Fruit fly (Drosophila melanogaster) S2 (cell line): ENCODE results near the gene soti.

Experiments used
- CG8478 ChIP-seq: fragments of >200 bp; optimal IDR thresholded peaks from 2 replicates; lab custom pipeline; 2018
- CTCF ChIP-seq, 2 experiments: fragments of >200 bp; optimal IDR thresholded peaks; 2 replicates each; lab custom pipeline; 2018

soti gene

dm6 chr3R:14381599-14381998 is at the start of gene soti:
TSS of gene soti (minus strand) at chr3R:14381699.
- TF ChIP-seq CG8478 (lab: Kevin White, UChicago) = no peak

dm6 chr3R:14430291-14430690 is 48.8 kb upstream of the soti start:
- TF ChIP-seq CG8478 (lab: Kevin White, UChicago) (no peak), CTCF (optimal IDR thresholded peaks at IDR 0.05; lab: Kevin White, UChicago) (no peak)

dm6 chr3R:14426524-14426923 is 45.0 kb upstream of the soti start:
- TF ChIP-seq CTCF (optimal IDR thresholded peaks at IDR 0.05; lab: Kevin White, UChicago) (no peak), CG8478 (lab: Kevin White, UChicago) (no peak)

- TF ChIP-seq CG8478 (lab: Kevin White, UChicago) (no peak), CTCF (optimal IDR thresholded peaks at IDR 0.05; lab: Kevin White, UChicago) (no peak)
Measured at dm6 chr3R:14425483-14425882, 44.0 kb upstream of the soti start.

dm6 chr3R:14424777-14425176 is 43.3 kb upstream of the soti start:
- TF ChIP-seq CTCF (optimal IDR thresholded peaks at IDR 0.05; lab: Kevin White, UChicago) (no peak), CG8478 (lab: Kevin White, UChicago) (no peak)

- TF ChIP-seq CG8478 (lab: Kevin White, UChicago) (no peak), CTCF (optimal IDR thresholded peaks at IDR 0.05; lab: Kevin White, UChicago) (no peak)
Measured at dm6 chr3R:14421818-14422217, 40.3 kb upstream of the soti start.

- TF ChIP-seq CTCF (optimal IDR thresholded peaks at IDR 0.05; lab: Kevin White, UChicago) (no peak), CG8478 (lab: Kevin White, UChicago) (no peak)
Measured at dm6 chr3R:14419386-14420043, 38.0 kb upstream of the soti start.

- TF ChIP-seq CG8478 (lab: Kevin White, UChicago) (no peak), CTCF (optimal IDR thresholded peaks at IDR 0.05; lab: Kevin White, UChicago) (no peak)
Measured at dm6 chr3R:14418293-14418692, 36.8 kb upstream of the soti start, which contains the start of gene natalisin. TSS of gene natalisin (plus strand) at chr3R:14418593.

dm6 chr3R:14415679-14416078 is 34.2 kb upstream of the soti start:
- TF ChIP-seq CTCF (optimal IDR thresholded peaks at IDR 0.05; lab: Kevin White, UChicago) (no peak), CG8478 (lab: Kevin White, UChicago) (no peak)

- TF ChIP-seq CTCF (optimal IDR thresholded peaks at IDR 0.05; lab: Kevin White, UChicago) (no peak), CG8478 (lab: Kevin White, UChicago) (no peak)
Measured at dm6 chr3R:14414900-14415299, 33.4 kb upstream of the soti start.

dm6 chr3R:14414318-14414717 is 32.8 kb upstream of the soti start:
- TF ChIP-seq CTCF (optimal IDR thresholded peaks at IDR 0.05; lab: Kevin White, UChicago) (no peak), CG8478 (lab: Kevin White, UChicago) (no peak)

- TF ChIP-seq CTCF (optimal IDR thresholded peaks at IDR 0.05; lab: Kevin White, UChicago) (no peak), CG8478 (lab: Kevin White, UChicago) (no peak)
Measured at dm6 chr3R:14413406-14414043, 32.0 kb upstream of the soti start.

dm6 chr3R:14410396-14410795 is 28.9 kb upstream of the soti start:
- TF ChIP-seq CTCF (optimal IDR thresholded peaks at IDR 0.05; lab: Kevin White, UChicago) (no peak), CG8478 (lab: Kevin White, UChicago) (no peak)

- no peak for TF ChIP-seq CTCF (optimal IDR thresholded peaks at IDR 0.05; lab: Kevin White, UChicago)
- no peak for TF ChIP-seq CG8478 (lab: Kevin White, UChicago)
Measured at dm6 chr3R:14406648-14407047, 25.1 kb upstream of the soti start.

- no peak for TF ChIP-seq CG8478 (lab: Kevin White, UChicago)
- no peak for TF ChIP-seq CTCF (optimal IDR thresholded peaks at IDR 0.05; lab: Kevin White, UChicago)
Measured at dm6 chr3R:14405312-14405711, 23.8 kb upstream of the soti start.

- TF ChIP-seq CG8478 (lab: Kevin White, UChicago) (no peak), CTCF (optimal IDR thresholded peaks at IDR 0.05; lab: Kevin White, UChicago) (no peak)
Measured at dm6 chr3R:14399375-14399774, 17.9 kb upstream of the soti start.
